Worm (Caenorhabditis elegans) whole organism, young adult: ENCODE data around the gene H04J21.4.

ENCODE experiments used
- B0019.2 ChIP-seq: fragments of 200-800 bp; sonication (Bioruptor generic); conservative IDR thresholded peaks from 2 replicates; pipeline ENCODE4 v1.3.6; 2022; ENCODE audit warnings: missing genetic modification reagents, missing genetic modification characterization, missing compliant biosample characterization
- C06A6.2 ChIP-seq: fragments of 200-800 bp; sonication (Bioruptor generic); conservative IDR thresholded peaks from 2 replicates; pipeline ENCODE4 v1.3.6; 2022; ENCODE audit warnings: missing genetic modification characterization, missing compliant biosample characterization
- D2030.7 ChIP-seq: fragments of 200-800 bp; sonication (Bioruptor generic); IDR thresholded peaks from 2 replicates; pipeline ENCODE4 v1.3.6; 2022; ENCODE audit warnings: missing genetic modification reagents, missing genetic modification characterization, missing compliant biosample characterization
- F33H1.4 ChIP-seq: fragments of 200-800 bp; sonication (Bioruptor generic); IDR thresholded peaks from 2 replicates; pipeline ENCODE4 v1.3.6; 2022; ENCODE audit warnings: missing genetic modification reagents, missing genetic modification characterization, missing compliant biosample characterization
- F52B5.7 ChIP-seq: sonication (generic microtip); optimal IDR thresholded peaks from 2 replicates; lab custom pipeline; 2016; ENCODE audit warnings: mild to moderate bottlenecking, missing genetic modification characterization, missing compliant biosample characterization
- F57A8.1 ChIP-seq: fragments of 200-800 bp; sonication (Bioruptor generic); optimal IDR thresholded peaks from 2 replicates; lab custom pipeline; 2018; ENCODE audit warnings: mild to moderate bottlenecking, missing genetic modification characterization, moderate library complexity, missing compliant biosample characterization
- K12H6.12 ChIP-seq: fragments of 200-800 bp; sonication (Bioruptor generic); optimal IDR thresholded peaks from 2 replicates; lab custom pipeline; 2018; ENCODE audit warnings: mild to moderate bottlenecking, missing genetic modification characterization, missing compliant biosample characterization
- akir-1 ChIP-seq: fragments of 200-800 bp; sonication (Bioruptor generic); optimal IDR thresholded peaks from 2 replicates; lab custom pipeline; 2018; ENCODE audit warnings: mild to moderate bottlenecking, missing genetic modification characterization, moderate library complexity, missing compliant biosample characterization
- ama-1 ChIP-seq, 3 experiments: fragments of 150-350 bp in 1 of 3; sonication (generic microtip) in 2 of 3; optimal IDR thresholded peaks; 2 replicates each; lab custom pipeline; 2014 to 2018; ENCODE audit warnings: missing biosample characterization in 2 of 3, missing genetic modification characterization in 2 of 3, missing genetic modification reagents in 2 of 3
- attf-3 ChIP-seq: fragments of 200-800 bp; sonication (Bioruptor generic); conservative IDR thresholded peaks from 2 replicates; pipeline ENCODE4 v1.3.6; 2022; ENCODE audit warnings: missing genetic modification reagents, missing genetic modification characterization, missing compliant biosample characterization
- cebp-1 ChIP-seq, 2 experiments: fragments of 200-800 bp in 1 of 2; sonication (Bioruptor generic) in 1 of 2; sonication (generic microtip) in 1 of 2; IDR thresholded peaks in 1 of 2; optimal IDR thresholded peaks in 1 of 2; 2 replicates each; pipeline versions ENCODE4 v1.3.6 to Lab custom; 2017 to 2022; ENCODE audit warnings: missing compliant biosample characterization in 2 of 2, missing genetic modification characterization in 2 of 2, mild to moderate bottlenecking in 1 of 2, missing genetic modification reagents in 1 of 2, moderate library complexity in 1 of 2
- ceh-58 ChIP-seq: fragments of 200-800 bp; sonication (Bioruptor generic); IDR thresholded peaks from 2 replicates; pipeline ENCODE4 v1.3.6; 2022; ENCODE audit warnings: missing genetic modification characterization, missing compliant biosample characterization
- dox-1 ChIP-seq: fragments of 200-800 bp; sonication (Bioruptor generic); IDR thresholded peaks from 2 replicates; pipeline ENCODE4 v1.3.6; 2022; ENCODE audit warnings: missing genetic modification reagents, missing genetic modification characterization, missing compliant biosample characterization
- egl-18 ChIP-seq: fragments of 200-800 bp; sonication (Bioruptor generic); IDR thresholded peaks from 2 replicates; pipeline ENCODE4 v1.3.6; 2022; ENCODE audit warnings: missing genetic modification reagents, missing genetic modification characterization, missing compliant biosample characterization
- egl-44 ChIP-seq: fragments of 200-800 bp; sonication (Bioruptor generic); IDR thresholded peaks from 2 replicates; pipeline ENCODE4 v1.3.6; 2022; ENCODE audit warnings: missing genetic modification reagents, missing genetic modification characterization, missing compliant biosample characterization
- hlh-26 ChIP-seq: fragments of 200-800 bp; sonication (Bioruptor generic); conservative IDR thresholded peaks from 2 replicates; pipeline ENCODE4 v1.3.6; 2022; ENCODE audit warnings: missing genetic modification reagents, missing genetic modification characterization, missing compliant biosample characterization
- hrde-1 ChIP-seq: sonication (generic microtip); optimal IDR thresholded peaks from 2 replicates; lab custom pipeline; 2016; ENCODE audit warnings: missing genetic modification characterization, mild to moderate bottlenecking, missing compliant biosample characterization, moderate library complexity, missing genotype, missing genetic modification reagents, borderline replicate concordance
- hsf-1 ChIP-seq: fragments of 200-800 bp; sonication (Bioruptor generic); IDR thresholded peaks from 2 replicates; pipeline ENCODE4 v1.3.6; 2022; ENCODE audit warnings: missing genetic modification reagents, missing genetic modification characterization, missing compliant biosample characterization
- let-526 ChIP-seq: fragments of 200-800 bp; sonication (Bioruptor generic); IDR thresholded peaks from 2 replicates; pipeline ENCODE4 v1.3.6; 2022; ENCODE audit warnings: missing genetic modification reagents, missing genetic modification characterization, missing compliant biosample characterization
- lir-1 ChIP-seq: fragments of 200-800 bp; sonication (Bioruptor generic); conservative IDR thresholded peaks from 2 replicates; pipeline ENCODE4 v1.3.6; 2022; ENCODE audit warnings: missing genetic modification reagents, missing genetic modification characterization, missing compliant biosample characterization
- lsl-1 ChIP-seq: fragments of 200-800 bp; sonication (Bioruptor generic); optimal IDR thresholded peaks from 2 replicates; lab custom pipeline; 2018; ENCODE audit warnings: mild to moderate bottlenecking, missing genetic modification characterization, moderate library complexity, missing compliant biosample characterization
- lsy-27 ChIP-seq: sonication (generic microtip); optimal IDR thresholded peaks from 2 replicates; lab custom pipeline; 2017; ENCODE audit warnings: missing genetic modification characterization, mild to moderate bottlenecking, missing compliant biosample characterization, antibody characterized with exemption, missing genotype, borderline replicate concordance; ENCODE audit not compliant: insufficient read depth
- madf-3 ChIP-seq: fragments of 200-800 bp; sonication (Bioruptor generic); IDR thresholded peaks from 2 replicates; pipeline ENCODE4 v1.3.6; 2022; ENCODE audit warnings: missing genetic modification reagents, missing genetic modification characterization, missing compliant biosample characterization
- mes-4 ChIP-seq: sonication (generic microtip); optimal IDR thresholded peaks from 2 replicates; lab custom pipeline; 2016; ENCODE audit warnings: missing genotype, missing genetic modification characterization, missing compliant biosample characterization
- mxl-1 ChIP-seq: sonication (generic microtip); optimal IDR thresholded peaks from 2 replicates; lab custom pipeline; 2016; ENCODE audit warnings: missing genetic modification characterization, missing compliant biosample characterization
- nfya-1 ChIP-seq: sonication (generic microtip); optimal IDR thresholded peaks from 2 replicates; lab custom pipeline; 2017; ENCODE audit warnings: antibody characterized with exemption, missing compliant biosample characterization, missing genetic modification characterization, borderline replicate concordance; ENCODE audit not compliant: insufficient read depth
- nhr-120 ChIP-seq: fragments of 200-800 bp; sonication (Bioruptor generic); IDR thresholded peaks from 2 replicates; pipeline ENCODE4 v1.3.6; 2022; ENCODE audit warnings: missing genetic modification characterization, missing compliant biosample characterization
- nhr-179 ChIP-seq: sonication (generic microtip); optimal IDR thresholded peaks from 2 replicates; lab custom pipeline; 2016; ENCODE audit warnings: mild to moderate bottlenecking, missing genetic modification characterization, missing compliant biosample characterization
- nhr-90 ChIP-seq: sonication (generic microtip); optimal IDR thresholded peaks from 2 replicates; lab custom pipeline; 2016; ENCODE audit warnings: missing genotype, mild to moderate bottlenecking, missing genetic modification characterization, missing compliant biosample characterization
- pbrm-1 ChIP-seq: fragments of 200-800 bp; sonication (Bioruptor generic); IDR thresholded peaks from 2 replicates; pipeline ENCODE4 v1.3.6; 2022; ENCODE audit warnings: missing genetic modification reagents, missing genetic modification characterization, missing compliant biosample characterization
- rec-8 ChIP-seq, 2 experiments: sonication (generic microtip); optimal IDR thresholded peaks; 2 replicates each; lab custom pipeline; 2016; ENCODE audit warnings: mild to moderate bottlenecking in 2 of 2, missing genetic modification characterization in 2 of 2, missing genetic modification reagents in 2 of 2, missing genotype in 2 of 2, missing biosample characterization in 1 of 2, missing compliant biosample characterization in 1 of 2, moderate library complexity in 1 of 2
- sdz-38 ChIP-seq: sonication (generic microtip); optimal IDR thresholded peaks from 2 replicates; lab custom pipeline; 2016; ENCODE audit warnings: missing genotype, missing genetic modification characterization, missing compliant biosample characterization
- snpc-1.1 ChIP-seq: sonication (generic microtip); optimal IDR thresholded peaks from 2 replicates; lab custom pipeline; 2017; ENCODE audit warnings: missing genetic modification characterization, mild to moderate bottlenecking, missing compliant biosample characterization, antibody characterized with exemption, moderate library complexity, missing genotype, missing genetic modification reagents; ENCODE audit not compliant: insufficient read depth
- snpc-4 ChIP-seq, 5 experiments: fragments of 150-350 bp in 1 of 5; sonication (generic microtip) in 4 of 5; optimal IDR thresholded peaks; 2 replicates each; lab custom pipeline; 2014 to 2018; ENCODE audit warnings: missing genetic modification characterization in 5 of 5, missing biosample characterization in 3 of 5, antibody characterized with exemption in 2 of 5, mild to moderate bottlenecking in 2 of 5, missing compliant biosample characterization in 2 of 5, missing genotype in 2 of 5, moderate library complexity in 2 of 5, missing genetic modification reagents in 1 of 5
- tbp1 ChIP-seq: fragments of 200-800 bp; sonication (Bioruptor generic); optimal IDR thresholded peaks from 2 replicates; lab custom pipeline; 2018; ENCODE audit warnings: mild to moderate bottlenecking, missing genetic modification characterization, missing compliant biosample characterization
- unc-130 ChIP-seq: sonication (generic microtip); optimal IDR thresholded peaks from 2 replicates; lab custom pipeline; 2016; ENCODE audit warnings: missing genetic modification reagents, missing genetic modification characterization, missing compliant biosample characterization
- zfh-2 ChIP-seq: fragments of 200-800 bp; sonication (Bioruptor generic); conservative IDR thresholded peaks from 2 replicates; pipeline ENCODE4 v1.3.6; 2022; ENCODE audit warnings: missing genetic modification reagents, missing genetic modification characterization, missing compliant biosample characterization
- ztf-28 ChIP-seq: fragments of 200-800 bp; sonication (Bioruptor generic); IDR thresholded peaks from 2 replicates; pipeline ENCODE4 v1.3.6; 2022; ENCODE audit warnings: missing genetic modification reagents, missing genetic modification characterization, missing compliant biosample characterization
- ztf-6 ChIP-seq: fragments of 200-800 bp; sonication (Bioruptor generic); IDR thresholded peaks from 2 replicates; pipeline ENCODE4 v1.3.6; 2022; ENCODE audit warnings: missing genetic modification reagents, missing genetic modification characterization, missing compliant biosample characterization

Gene H04J21.4

DNA sequence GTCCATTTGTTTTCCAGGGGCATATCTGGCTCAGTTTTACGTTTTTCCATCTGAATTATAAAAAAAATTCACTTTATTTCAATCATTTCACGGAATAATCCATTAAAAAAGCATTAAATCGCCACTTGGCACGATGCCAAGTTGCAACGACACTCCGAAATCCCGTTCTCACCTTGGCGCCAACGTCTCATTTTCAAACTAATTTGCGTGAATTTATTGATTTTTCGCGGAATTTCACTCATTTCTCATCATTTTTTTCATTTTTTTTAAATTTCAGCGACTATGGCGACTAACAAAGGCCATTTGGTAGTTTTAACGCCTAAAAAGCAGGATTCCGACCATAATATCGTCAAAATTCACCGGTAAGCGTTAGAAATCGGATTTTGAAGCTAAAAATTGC is 7.6 kb upstream of the H04J21.4 start, which contains the start of gene H14E04.2 (continued):
- no peak for TF ChIP-seq rec-8 (tag; optimal IDR thresholded peaks at IDR 0.05; lab: Kevin White, UChicago)
- TF ChIP-seq sdz-38: no peak
- TF ChIP-seq C06A6.2: 0 out of 2 replicates have a peak, but pooled peaks have one; percentile 14
- TF ChIP-seq B0019.2 (GFP tag; lab: Robert Waterston, UW): no peak
- TF ChIP-seq pbrm-1 (GFP tag; lab: Robert Waterston, UW): 0 out of 2 replicates have a peak, but pooled peaks have one; percentile 18
- no peak for TF ChIP-seq F57A8.1
- TF ChIP-seq hrde-1: no peak
- TF ChIP-seq egl-44 (GFP tag; lab: Robert Waterston, UW): no peak
- no peak for TF ChIP-seq hsf-1
- TF ChIP-seq hlh-26 (GFP tag; lab: Robert Waterston, UW): no peak
- no peak for TF ChIP-seq akir-1 (GFP tag; lab: Kevin White, UChicago)
- no peak for TF ChIP-seq snpc-4 (GFP tag; optimal IDR thresholded peaks at IDR 0.05; lab: Kevin White, UChicago)
- peak in 1 of 4 experiments; percentile 53 for TF ChIP-seq snpc-4 (tag; optimal IDR thresholded peaks at IDR 0.05; lab: Kevin White, UChicago)
- no peak for TF ChIP-seq dox-1
- TF ChIP-seq tbp1 (GFP tag; lab: Kevin White, UChicago): no peak
- no peak for TF ChIP-seq nfya-1 (tag; lab: Kevin White, UChicago)
- TF ChIP-seq F52B5.7 (tag; lab: Kevin White, UChicago): no peak
- TF ChIP-seq egl-18: no peak
- TF ChIP-seq lir-1 (GFP tag; lab: Robert Waterston, UW): no peak
- TF ChIP-seq nhr-179 (tag; lab: Kevin White, UChicago): no peak
- no peak for TF ChIP-seq nhr-120 (GFP tag; lab: Robert Waterston, UW)
- TF ChIP-seq ama-1 (optimal IDR thresholded peaks at IDR 0.05; lab: Kevin White, UChicago): no peak
- no peak for TF ChIP-seq ama-1 (GFP tag; optimal IDR thresholded peaks at IDR 0.05; lab: Kevin White, UChicago)
- no peak for TF ChIP-seq madf-3 (GFP tag; lab: Robert Waterston, UW)
- no peak for TF ChIP-seq let-526 (GFP tag; lab: Robert Waterston, UW)
- peak; percentile 59 for TF ChIP-seq lsl-1 (GFP tag; lab: Kevin White, UChicago)
- TF ChIP-seq cebp-1 (GFP tag; IDR thresholded peaks at IDR 0.05; lab: Robert Waterston, UW): no peak
- TF ChIP-seq cebp-1 (tag; optimal IDR thresholded peaks at IDR 0.05; lab: Kevin White, UChicago): no peak
- TF ChIP-seq D2030.7 (GFP tag; lab: Robert Waterston, UW): no peak
- TF ChIP-seq zfh-2 (GFP tag; lab: Robert Waterston, UW): no peak
- TF ChIP-seq mxl-1 (tag; lab: Kevin White, UChicago): no peak
- no peak for TF ChIP-seq K12H6.12 (tag; lab: Kevin White, UChicago)
- TF ChIP-seq ztf-28: no peak
- peak; percentile 97 for TF ChIP-seq attf-3 (GFP tag; lab: Robert Waterston, UW)
- TF ChIP-seq ztf-6 (GFP tag; lab: Robert Waterston, UW): no peak
- TF ChIP-seq ceh-58 (GFP tag; lab: Robert Waterston, UW): no peak
- TF ChIP-seq, all 124 proteins: peak for 16

DNA sequence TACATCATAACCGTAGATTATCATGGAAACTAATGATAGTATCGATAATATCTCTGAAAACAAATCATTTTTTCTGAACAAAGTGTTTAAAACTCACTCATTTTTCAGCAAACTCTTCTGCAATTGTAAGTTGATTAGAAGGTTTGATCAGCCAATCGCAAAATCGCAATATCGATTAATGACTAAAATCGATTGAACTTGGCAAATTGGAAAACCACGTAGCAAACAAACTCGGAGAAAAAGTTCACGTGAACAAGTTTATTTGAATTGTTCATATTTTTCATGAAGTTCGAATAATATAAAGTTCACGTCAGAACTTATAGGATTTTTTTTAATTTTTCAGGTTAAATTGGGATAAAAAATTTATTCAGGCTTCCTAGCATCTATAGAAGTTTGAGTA is 3.5 kb upstream of the H04J21.4 start, which contains the start of gene H04J21.1:
Gene H04J21.1 (minus strand): TSS at position 101 of the 400 bp plus-strand sequence.
- TF ChIP-seq B0019.2 (GFP tag; lab: Robert Waterston, UW) (no peak), F33H1.4 (no peak), nhr-90 (tag; lab: Kevin White, UChicago) (no peak), attf-3 (GFP tag; lab: Robert Waterston, UW) (no peak), lsy-27 (tag; lab: Kevin White, UChicago) (no peak), mes-4 (tag; lab: Kevin White, UChicago) (no peak), unc-130 (GFP tag; lab: Kevin White, UChicago) (no peak), snpc-1.1 (no peak)
- TF ChIP-seq, all 124 proteins: peak for 0
